Worm (Caenorhabditis elegans): ENCODE data around the gene ZK455.5.
A peak's percentile ranks its signal among the peaks of the same experiment; 100 is the strongest.

DNA sequence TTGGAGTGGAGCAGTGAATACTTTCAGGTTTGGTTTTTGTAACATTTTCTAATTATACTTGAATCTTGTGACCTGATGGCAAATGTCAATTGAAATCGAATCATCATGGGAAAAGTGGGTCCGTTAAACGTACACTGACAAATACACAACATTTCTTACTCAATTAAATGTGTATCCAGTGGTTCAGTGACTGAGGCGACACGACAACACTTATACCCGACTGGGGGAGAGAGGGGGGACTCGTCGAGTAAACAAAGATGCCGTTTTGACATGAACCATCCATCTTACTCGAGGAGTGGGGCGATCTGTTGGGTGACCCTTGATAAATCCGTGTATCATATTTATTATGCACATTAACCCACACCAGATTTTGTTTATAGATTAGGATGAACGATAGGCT lies 42.1 kb upstream of the ZK455.5 start:
- TF ChIP-seq hmg-4 (GFP tag; optimal IDR thresholded peaks at IDR 0.05) (peak; percentile 29), ets-7 (tag; optimal IDR thresholded peaks at IDR 0.05) (no peak)

Measured in whole organism, early embryonic.